Fruit fly (Drosophila melanogaster) whole organism, embryonic: ENCODE measurements around the gene CG5921.

Source experiments
- Atf-2 ChIP-seq: fragments of 200-800 bp; sonication (Bioruptor generic); optimal IDR thresholded peaks from 2 replicates; lab custom pipeline; 2016; ENCODE audit warnings: missing biosample characterization, missing genetic modification characterization
- Awh ChIP-seq: fragments of 200-800 bp; sonication (Bioruptor generic); IDR thresholded peaks from 2 replicates; pipeline ENCODE4, ENCODE4 v1.3.6; 2022; ENCODE audit warnings: missing biosample characterization, missing genetic modification characterization
- Bgb ChIP-seq: fragments of 200-800 bp; sonication (Bioruptor generic); IDR thresholded peaks from 2 replicates; pipeline ENCODE4 v1.3.6; 2022; ENCODE audit warnings: missing biosample characterization, missing genetic modification characterization; ENCODE audit not compliant: partially characterized antibody
- CG12236 ChIP-seq: fragments of 200-800 bp; sonication (Bioruptor generic); optimal IDR thresholded peaks from 2 replicates; lab custom pipeline; 2016; ENCODE audit warnings: missing biosample characterization, missing genetic modification characterization
- CG13287 ChIP-seq: fragments of 200-800 bp; sonication (Bioruptor generic); IDR thresholded peaks from 2 replicates; pipeline ENCODE4 v1.3.6; 2022; ENCODE audit warnings: missing biosample characterization, missing genetic modification characterization; ENCODE audit not compliant: partially characterized antibody
- CG15601 ChIP-seq: fragments of 200-800 bp; sonication (Bioruptor generic); optimal IDR thresholded peaks from 3 replicates; lab custom pipeline; 2019; ENCODE audit warnings: missing biosample characterization, mild to moderate bottlenecking, missing genetic modification characterization, moderate library complexity
- CG16813 ChIP-seq: fragments of 200-800 bp; sonication (Bioruptor generic); IDR thresholded peaks from 3 replicates; pipeline ENCODE4 v1.3.6; 2022; ENCODE audit warnings: missing biosample characterization, missing genetic modification characterization; ENCODE audit not compliant: partially characterized antibody
- CG2199 ChIP-seq: fragments of 200-800 bp; sonication (Bioruptor generic); IDR thresholded peaks from 3 replicates; pipeline ENCODE4 v1.3.6; 2022; ENCODE audit warnings: missing biosample characterization, missing genetic modification characterization
- CG30403 ChIP-seq: fragments of 200-800 bp; sonication (Bioruptor generic); optimal IDR thresholded peaks from 3 replicates; lab custom pipeline; 2016; ENCODE audit warnings: missing biosample characterization, missing genetic modification characterization
- CG34422 ChIP-seq: fragments of 200-800 bp; sonication (Bioruptor generic); IDR thresholded peaks from 3 replicates; pipeline ENCODE4 v1.3.6; 2022; ENCODE audit warnings: missing biosample characterization, missing genetic modification characterization
- CG42726 ChIP-seq: fragments of 200-800 bp; sonication (Bioruptor generic); IDR thresholded peaks from 2 replicates; pipeline ENCODE4 v1.3.6; 2022; ENCODE audit warnings: missing biosample characterization, missing genetic modification characterization; ENCODE audit not compliant: partially characterized antibody
- CG4360 ChIP-seq: fragments of 200-800 bp; sonication (Bioruptor generic); IDR thresholded peaks from 2 replicates; pipeline ENCODE4 v1.3.6; 2022; ENCODE audit warnings: missing biosample characterization, missing genetic modification characterization
- CG6254 ChIP-seq: fragments of 200-800 bp; sonication (Bioruptor generic); optimal IDR thresholded peaks from 3 replicates; lab custom pipeline; 2017; ENCODE audit warnings: mild to moderate bottlenecking, missing biosample characterization, missing genetic modification reagents, missing genetic modification characterization
- CG6689 ChIP-seq: fragments of 200-800 bp; sonication (Bioruptor generic); IDR thresholded peaks from 2 replicates; pipeline ENCODE4 v1.3.6; 2022; ENCODE audit warnings: missing biosample characterization, missing genetic modification characterization
- CG8290 ChIP-seq, 3 experiments: fragments of 200-800 bp; sonication (Bioruptor generic); optimal IDR thresholded peaks; 2 replicates each; lab custom pipeline; 2016 to 2019; ENCODE audit warnings: missing biosample characterization in 3 of 3, missing genetic modification characterization in 3 of 3, mild to moderate bottlenecking in 2 of 3, moderate library complexity in 1 of 3
- CG8388 ChIP-seq: fragments of 200-800 bp; sonication (Bioruptor generic); optimal IDR thresholded peaks from 2 replicates; lab custom pipeline; 2019; ENCODE audit warnings: missing biosample characterization, mild to moderate bottlenecking, missing genetic modification characterization, moderate library complexity
- CG8478 ChIP-seq: fragments of >200 bp; optimal IDR thresholded peaks from 2 replicates; lab custom pipeline; 2018
- CG8924 ChIP-seq: fragments of 200-800 bp; optimal IDR thresholded peaks from 3 replicates; lab custom pipeline; 2019; ENCODE audit warnings: missing biosample characterization, mild to moderate bottlenecking, missing genetic modification characterization, moderate library complexity
- CG9437 ChIP-seq: fragments of 200-800 bp; sonication (Bioruptor generic); optimal IDR thresholded peaks from 2 replicates; lab custom pipeline; 2018; ENCODE audit warnings: missing biosample characterization, mild to moderate bottlenecking, missing genetic modification characterization
- CG9876 ChIP-seq: fragments of 200-800 bp; sonication (Bioruptor generic); optimal IDR thresholded peaks from 2 replicates; lab custom pipeline; 2016; ENCODE audit warnings: missing biosample characterization, missing genetic modification characterization
- D19A ChIP-seq: fragments of 200-800 bp; optimal IDR thresholded peaks from 3 replicates; lab custom pipeline; 2019; ENCODE audit warnings: missing biosample characterization, mild to moderate bottlenecking, missing genetic modification characterization, moderate library complexity
- Drgx ChIP-seq: fragments of 200-800 bp; sonication (Bioruptor generic); IDR thresholded peaks from 2 replicates; pipeline ENCODE4 v1.3.6; 2022; ENCODE audit warnings: missing biosample characterization, missing genetic modification characterization
- E2f2 ChIP-seq: fragments of 200-800 bp; sonication (Bioruptor generic); IDR thresholded peaks from 2 replicates; pipeline ENCODE4 v1.3.6; 2022; ENCODE audit warnings: missing biosample characterization, missing genetic modification characterization
- HHEX ChIP-seq: fragments of 200-800 bp; sonication (Bioruptor generic); optimal IDR thresholded peaks from 3 replicates; lab custom pipeline; 2017; ENCODE audit warnings: missing biosample characterization, mild to moderate bottlenecking, missing genetic modification characterization, missing genetic modification reagents
- HLH4C ChIP-seq: fragments of 200-800 bp; sonication (Bioruptor generic); IDR thresholded peaks from 3 replicates; pipeline ENCODE4 v1.3.6; 2022; ENCODE audit warnings: missing biosample characterization, missing genetic modification characterization; ENCODE audit not compliant: partially characterized antibody
- HLH54F ChIP-seq: fragments of 200-800 bp; sonication (Bioruptor generic); optimal IDR thresholded peaks from 3 replicates; lab custom pipeline; 2016; ENCODE audit warnings: missing biosample characterization, missing genetic modification characterization
- Hmx ChIP-seq: fragments of 200-800 bp; sonication (Bioruptor generic); optimal IDR thresholded peaks from 2 replicates; lab custom pipeline; 2016; ENCODE audit warnings: missing biosample characterization, missing genetic modification characterization
- Lpt ChIP-seq: fragments of >200 bp; optimal IDR thresholded peaks from 2 replicates; lab custom pipeline; 2018; ENCODE audit warnings: missing biosample characterization, missing genetic modification characterization
- NC2α ChIP-seq: fragments of 200-800 bp; sonication (Bioruptor generic); optimal IDR thresholded peaks from 2 replicates; lab custom pipeline; 2016; ENCODE audit warnings: missing biosample characterization, missing genetic modification characterization
- NK7.1 ChIP-seq: fragments of 200-800 bp; sonication (Bioruptor generic); optimal IDR thresholded peaks from 3 replicates; lab custom pipeline; 2016; ENCODE audit warnings: missing biosample characterization, missing genetic modification characterization
- TFAM ChIP-seq: fragments of 200-800 bp; sonication (Bioruptor generic); optimal IDR thresholded peaks from 2 replicates; lab custom pipeline; 2017; ENCODE audit warnings: missing biosample characterization, missing genetic modification characterization, inconsistent platforms
- ato ChIP-seq: fragments of 200-800 bp; sonication (Bioruptor generic); IDR thresholded peaks from 2 replicates; pipeline ENCODE4 v1.3.6; 2022; ENCODE audit warnings: missing biosample characterization, missing genetic modification characterization; ENCODE audit not compliant: partially characterized antibody
- croc ChIP-seq: fragments of 200-800 bp; sonication (Bioruptor generic); conservative IDR thresholded peaks from 3 replicates; pipeline ENCODE4 v1.3.6; 2022; ENCODE audit warnings: missing biosample characterization, missing genetic modification characterization
- cwo ChIP-seq: fragments of 200-800 bp; sonication (Bioruptor generic); optimal IDR thresholded peaks from 3 replicates; lab custom pipeline; 2017; ENCODE audit warnings: missing biosample characterization, missing genetic modification characterization, mild to moderate bottlenecking, moderate library complexity, missing genetic modification reagents
- danr ChIP-seq: fragments of 200-800 bp; sonication (Bioruptor generic); IDR thresholded peaks from 2 replicates; pipeline ENCODE4 v1.3.6; 2022; ENCODE audit warnings: missing biosample characterization, missing genetic modification characterization
- gsb-n ChIP-seq: fragments of 200-800 bp; sonication (Bioruptor generic); optimal IDR thresholded peaks from 3 replicates; lab custom pipeline; 2018; ENCODE audit warnings: missing biosample characterization, mild to moderate bottlenecking, missing genetic modification characterization
- jing ChIP-seq: fragments of 200-800 bp; sonication (Bioruptor generic); optimal IDR thresholded peaks from 2 replicates; lab custom pipeline; 2018; ENCODE audit warnings: missing biosample characterization, mild to moderate bottlenecking, missing genetic modification characterization
- knrl ChIP-seq: fragments of 200-800 bp; sonication (Bioruptor generic); IDR thresholded peaks from 3 replicates; pipeline ENCODE4 v1.3.6; 2022; ENCODE audit warnings: missing biosample characterization, missing genetic modification characterization; ENCODE audit not compliant: partially characterized antibody
- odd ChIP-seq: fragments of 200-800 bp; sonication (Bioruptor generic); optimal IDR thresholded peaks from 2 replicates; lab custom pipeline; 2017; ENCODE audit warnings: missing biosample characterization, mild to moderate bottlenecking, missing genetic modification characterization
- p53 ChIP-seq: fragments of 200-800 bp; sonication (Bioruptor generic); optimal IDR thresholded peaks from 2 replicates; lab custom pipeline; 2016; ENCODE audit warnings: missing biosample characterization, missing genetic modification characterization
- pan ChIP-seq, 4 experiments: fragments of >200 bp in 3 of 4; fragments of 200-800 bp in 1 of 4; sonication (Bioruptor generic) in 1 of 4; optimal IDR thresholded peaks in 3 of 4; IDR thresholded peaks in 1 of 4; 2 replicates each; pipeline versions ENCODE4 v1.3.6 to Lab custom; 2017 to 2022; ENCODE audit warnings: missing biosample characterization in 2 of 4, missing genetic modification characterization in 2 of 4, mixed read lengths in 1 of 4
- pnt ChIP-seq: fragments of 200-800 bp; sonication (Bioruptor generic); optimal IDR thresholded peaks from 3 replicates; lab custom pipeline; 2016; ENCODE audit warnings: missing biosample characterization, missing genetic modification characterization
- ranshi ChIP-seq: fragments of 200-800 bp; sonication (Bioruptor generic); IDR thresholded peaks from 2 replicates; pipeline ENCODE4 v1.3.6; 2022; ENCODE audit warnings: missing biosample characterization, missing genetic modification characterization
- rib ChIP-seq: fragments of 200-800 bp; sonication (Bioruptor generic); IDR thresholded peaks from 2 replicates; pipeline ENCODE4 v1.3.6; 2022; ENCODE audit warnings: missing biosample characterization, missing genetic modification characterization
- shn ChIP-seq: fragments of 200-800 bp; sonication (Bioruptor generic); optimal IDR thresholded peaks from 3 replicates; lab custom pipeline; 2016; ENCODE audit warnings: missing biosample characterization, missing genetic modification characterization
- sima ChIP-seq: fragments of 200-800 bp; sonication (Bioruptor generic); optimal IDR thresholded peaks from 2 replicates; lab custom pipeline; 2016; ENCODE audit warnings: missing biosample characterization, missing genetic modification characterization
- slou ChIP-seq: fragments of 200-800 bp; sonication (Bioruptor generic); optimal IDR thresholded peaks from 3 replicates; lab custom pipeline; 2016; ENCODE audit warnings: missing biosample characterization, missing genetic modification characterization
- sqz ChIP-seq: fragments of 200-800 bp; sonication (Bioruptor generic); optimal IDR thresholded peaks from 3 replicates; lab custom pipeline; 2018; ENCODE audit warnings: missing biosample characterization, mild to moderate bottlenecking, missing genetic modification characterization
- sug ChIP-seq: fragments of 200-800 bp; optimal IDR thresholded peaks from 2 replicates; lab custom pipeline; 2019; ENCODE audit warnings: missing biosample characterization, mild to moderate bottlenecking, missing genetic modification characterization, moderate library complexity

The CG5921 gene

dm6 chrX:6097578-6097977, 47.0 kb downstream of the CG5921 start (continued):
- TF ChIP-seq HLH4C (GFP tag; lab: Robert Waterston, UW) (peak; percentile 9; the same call in 1 of the 3 replicates), NC2α (peak; percentile 40), CG2199 (GFP tag; lab: Robert Waterston, UW) (peak; percentile 71; the same call in 1 of the 3 replicates), CG12236 (GFP tag; lab: Kevin White, UChicago) (peak; percentile 47), CG8478 (lab: Kevin White, UChicago) (no peak), CG8924 (tag; lab: Kevin White, UChicago) (peak; percentile 75), CG9437 (GFP tag; lab: Kevin White, UChicago) (peak; percentile 51), jing (GFP tag; lab: Kevin White, UChicago) (peak; percentile 58), knrl (GFP tag; lab: Robert Waterston, UW) (0 out of 3 replicates have a peak, but pooled peaks have one; percentile 37), sqz (GFP tag; lab: Kevin White, UChicago) (no peak), pnt (GFP tag; lab: Kevin White, UChicago) (peak; percentile 79), HHEX (GFP tag; lab: Kevin White, UChicago) (peak; percentile 82), Awh (GFP tag; lab: Robert Waterston, UW) (peak; percentile 87), CG6254 (GFP tag; lab: Kevin White, UChicago) (peak; percentile 74), CG30403 (GFP tag; lab: Kevin White, UChicago) (peak; percentile 78), D19A (peak; percentile 69), CG6689 (GFP tag; lab: Robert Waterston, UW) (peak; percentile 92), croc (peak; percentile 72), CG4360 (peak; percentile 50), shn (peak; percentile 70), Hmx (GFP tag; lab: Kevin White, UChicago) (peak; percentile 17), CG8388 (GFP tag; lab: Kevin White, UChicago) (peak; percentile 64), TFAM (GFP tag; lab: Kevin White, UChicago) (peak; percentile 13), CG34422 (GFP tag; lab: Robert Waterston, UW) (peak; percentile 92), CG16813 (GFP tag; lab: Robert Waterston, UW) (0 out of 3 replicates have a peak, but pooled peaks have one; percentile 14), CG42726 (GFP tag; lab: Robert Waterston, UW) (no peak), gsb-n (peak; percentile 56), Atf-2 (peak; percentile 70), p53 (peak; percentile 24), odd (GFP tag; lab: Kevin White, UChicago) (peak; percentile 49), CG8290 (GFP tag; optimal IDR thresholded peaks at IDR 0.05; lab: Kevin White, UChicago) (no peak), CG8290 (tag; optimal IDR thresholded peaks at IDR 0.05; lab: Kevin White, UChicago) (peak in 1 of 2 experiments; percentile 75), sug (peak; percentile 29), sima (GFP tag; lab: Kevin White, UChicago) (no peak), HLH54F (GFP tag; lab: Kevin White, UChicago) (peak; percentile 53), Drgx (peak; percentile 39; the same call in 1 of the 2 replicates), danr (GFP tag; lab: Robert Waterston, UW) (peak; percentile 80), pan (optimal IDR thresholded peaks at IDR 0.05; lab: Kevin White, UChicago) (no peak), pan (GFP tag; optimal IDR thresholded peaks at IDR 0.05 in 1 of 2, IDR thresholded peaks at IDR 0.05 in 1 of 2) (peak in 1 of 2 experiments; percentile 95), slou (GFP tag; lab: Kevin White, UChicago) (peak; percentile 53), ato (GFP tag; lab: Robert Waterston, UW) (no peak), E2f2 (GFP tag; lab: Robert Waterston, UW) (peak; percentile 67), Lpt (GFP tag; lab: Kevin White, UChicago) (no peak), Bgb (GFP tag; lab: Robert Waterston, UW) (peak; percentile 44; the same call in 1 of the 2 replicates), rib (GFP tag; lab: Robert Waterston, UW) (peak; percentile 72; the same call in 1 of the 2 replicates), CG15601 (tag; lab: Kevin White, UChicago) (peak; percentile 41), CG9876 (GFP tag; lab: Kevin White, UChicago) (peak; percentile 57), NK7.1 (GFP tag; lab: Kevin White, UChicago) (peak; percentile 63), ranshi (GFP tag; lab: Robert Waterston, UW) (peak; percentile 87), CG13287 (peak; percentile 16; the same call in 1 of the 2 replicates), cwo (GFP tag; lab: Kevin White, UChicago) (peak; percentile 82)
